Worm (Caenorhabditis elegans) whole organism, L4 larva: ENCODE data around the gene C48B4.12.

Experiments
- F26F4.8 ChIP-seq: fragments of 200-800 bp; sonication (Bioruptor generic); conservative IDR thresholded peaks from 2 replicates; pipeline ENCODE4 v1.3.6; 2022; ENCODE audit warnings: missing genetic modification characterization, missing compliant biosample characterization
- F37D6.2 ChIP-seq: sonication (generic microtip); optimal IDR thresholded peaks from 2 replicates; lab custom pipeline; 2016; ENCODE audit warnings: mild to moderate bottlenecking, missing genetic modification characterization, missing compliant biosample characterization
- F49E8.2 ChIP-seq: sonication (generic microtip); optimal IDR thresholded peaks from 2 replicates; lab custom pipeline; 2016; ENCODE audit warnings: missing compliant biosample characterization, mild to moderate bottlenecking, missing genetic modification characterization, borderline replicate concordance
- R02D3.7 ChIP-seq: fragments of 150-350 bp; sonication (generic microtip); optimal IDR thresholded peaks from 3 replicates; lab custom pipeline; 2014; ENCODE audit warnings: missing biosample characterization, missing genetic modification characterization
- T26A8.4 ChIP-seq: fragments of 200-800 bp; sonication (Bioruptor generic); IDR thresholded peaks from 2 replicates; pipeline ENCODE4 v1.3.6; 2022; ENCODE audit warnings: missing genetic modification characterization, missing compliant biosample characterization
- Y48G9A.11 ChIP-seq: fragments of 200-800 bp; sonication (Bioruptor generic); IDR thresholded peaks from 2 replicates; pipeline ENCODE4 v1.3.6; 2022; ENCODE audit warnings: missing genetic modification reagents, missing genetic modification characterization, missing compliant biosample characterization
- Y5F2A.4 ChIP-seq: fragments of 200-800 bp; sonication (Bioruptor generic); optimal IDR thresholded peaks from 2 replicates; lab custom pipeline; 2018; ENCODE audit warnings: mild to moderate bottlenecking, missing genetic modification characterization, missing compliant biosample characterization
- Y75B8A.6 ChIP-seq: fragments of 200-800 bp; sonication (Bioruptor generic); IDR thresholded peaks from 2 replicates; pipeline ENCODE4 v1.3.6; 2022; ENCODE audit warnings: missing genetic modification reagents, missing genetic modification characterization, missing compliant biosample characterization
- ZK337.2 ChIP-seq: fragments of 200-800 bp; sonication (Bioruptor generic); IDR thresholded peaks from 2 replicates; pipeline ENCODE4 v1.3.6; 2022; ENCODE audit warnings: missing genetic modification reagents, missing genetic modification characterization, missing compliant biosample characterization
- ZK546.5 ChIP-seq, 2 experiments: sonication (generic microtip); optimal IDR thresholded peaks; 2 replicates each; lab custom pipeline; 2017; ENCODE audit warnings: missing biosample characterization in 2 of 2, missing genetic modification characterization in 2 of 2
- aha-1 ChIP-seq: fragments of 150-350 bp; peaks from one replicate; lab custom pipeline; 2014; ENCODE audit warnings: missing biosample characterization, missing genetic modification characterization
- aly-2 ChIP-seq: sonication (generic microtip); optimal IDR thresholded peaks from 2 replicates; lab custom pipeline; 2018; ENCODE audit warnings: missing biosample characterization, missing genetic modification characterization
- ceh-62 ChIP-seq: sonication (generic microtip); optimal IDR thresholded peaks from 2 replicates; lab custom pipeline; 2017; ENCODE audit warnings: missing biosample characterization, missing genetic modification characterization
- ceh-82 ChIP-seq: sonication (generic microtip); optimal IDR thresholded peaks from 2 replicates; lab custom pipeline; 2017; ENCODE audit warnings: missing biosample characterization, missing genetic modification characterization
- cey-2 ChIP-seq: sonication (generic microtip); optimal IDR thresholded peaks from 3 replicates; lab custom pipeline; 2017; ENCODE audit warnings: missing genetic modification characterization, mild to moderate bottlenecking, missing compliant biosample characterization, antibody characterized with exemption, borderline replicate concordance; ENCODE audit not compliant: insufficient read depth
- daf-8 ChIP-seq: fragments of 200-800 bp; sonication (Bioruptor generic); IDR thresholded peaks from 2 replicates; pipeline ENCODE4 v1.3.6; 2022; ENCODE audit warnings: missing genetic modification characterization, missing compliant biosample characterization
- dmd-8 ChIP-seq: fragments of 200-800 bp; sonication (Bioruptor generic); IDR thresholded peaks from 2 replicates; pipeline ENCODE4 v1.3.6; 2022; ENCODE audit warnings: missing genetic modification characterization, missing compliant biosample characterization
- dmd-9 ChIP-seq: fragments of 200-800 bp; sonication (Bioruptor generic); IDR thresholded peaks from 2 replicates; pipeline ENCODE4 v1.3.6; 2022; ENCODE audit warnings: missing genetic modification reagents, missing genetic modification characterization, missing compliant biosample characterization
- dpl-1 ChIP-seq: fragments of 150-350 bp; optimal IDR thresholded peaks from 2 replicates; lab custom pipeline; 2014; ENCODE audit warnings: missing biosample characterization, missing genetic modification reagents, missing genetic modification characterization
- duxl-1 ChIP-seq: sonication (generic microtip); optimal IDR thresholded peaks from 2 replicates; lab custom pipeline; 2016; ENCODE audit warnings: mild to moderate bottlenecking, missing genetic modification characterization, moderate library complexity, missing compliant biosample characterization; ENCODE audit not compliant: poor library complexity
- egl-27 ChIP-seq: sonication (generic microtip); optimal IDR thresholded peaks from 3 replicates; lab custom pipeline; 2017; ENCODE audit warnings: missing biosample characterization, missing genetic modification reagents, missing genetic modification characterization
- fos-1 ChIP-seq: fragments of 150-350 bp; optimal IDR thresholded peaks from 2 replicates; lab custom pipeline; 2014; ENCODE audit warnings: missing biosample characterization, missing genetic modification characterization
- hlh-11 ChIP-seq: fragments of 200-800 bp; sonication (Bioruptor generic); optimal IDR thresholded peaks from 2 replicates; lab custom pipeline; 2018; ENCODE audit warnings: mild to moderate bottlenecking, missing genetic modification characterization, missing compliant biosample characterization
- hlh-30 ChIP-seq: sonication (generic microtip); optimal IDR thresholded peaks from 2 replicates; lab custom pipeline; 2017; ENCODE audit warnings: antibody characterized with exemption, mild to moderate bottlenecking, missing genetic modification characterization, missing compliant biosample characterization; ENCODE audit not compliant: insufficient read depth
- lim-7 ChIP-seq: fragments of 200-800 bp; sonication (Bioruptor generic); IDR thresholded peaks from 2 replicates; pipeline ENCODE4 v1.3.6; 2022; ENCODE audit warnings: missing genetic modification characterization, missing compliant biosample characterization
- lin-1 ChIP-seq: fragments of 200-800 bp; sonication (Bioruptor generic); IDR thresholded peaks from 2 replicates; pipeline ENCODE4 v1.3.6; 2022; ENCODE audit warnings: missing genetic modification reagents, missing genetic modification characterization, missing compliant biosample characterization
- lin-29 ChIP-seq: fragments of 200-800 bp; sonication (Bioruptor generic); IDR thresholded peaks from 2 replicates; pipeline ENCODE4 v1.3.6; 2022; ENCODE audit warnings: missing genetic modification reagents, missing genetic modification characterization, missing compliant biosample characterization
- lin-38 ChIP-seq: fragments of 200-800 bp; sonication (Bioruptor generic); IDR thresholded peaks from 2 replicates; pipeline ENCODE4 v1.3.6; 2022; ENCODE audit warnings: missing genetic modification reagents, missing genetic modification characterization, missing compliant biosample characterization
- lsy-2 ChIP-seq, 2 experiments: fragments of 150-350 bp in 1 of 2; sonication (generic microtip) in 1 of 2; optimal IDR thresholded peaks; 2 replicates each; lab custom pipeline; 2014 to 2017; ENCODE audit warnings: missing biosample characterization in 2 of 2, missing genetic modification characterization in 2 of 2
- madf-5 ChIP-seq, 2 experiments: fragments of 200-800 bp; sonication (Bioruptor generic); IDR thresholded peaks; 2 replicates each; pipeline ENCODE4 v1.3.6; 2022; ENCODE audit warnings: missing compliant biosample characterization in 2 of 2, missing genetic modification characterization in 2 of 2
- mes-2 ChIP-seq: sonication (generic microtip); optimal IDR thresholded peaks from 2 replicates; lab custom pipeline; 2016; ENCODE audit warnings: missing genotype, mild to moderate bottlenecking, missing genetic modification characterization, missing compliant biosample characterization; ENCODE audit not compliant: poor library complexity, severe bottlenecking
- mxl-3 ChIP-seq: fragments of 200-800 bp; sonication (Bioruptor generic); optimal IDR thresholded peaks from 2 replicates; lab custom pipeline; 2018; ENCODE audit warnings: mild to moderate bottlenecking, missing genetic modification characterization, missing compliant biosample characterization
- nhr-10 ChIP-seq: fragments of 150-350 bp; optimal IDR thresholded peaks from 2 replicates; lab custom pipeline; 2014; ENCODE audit warnings: missing biosample characterization, missing genetic modification characterization
- nhr-111 ChIP-seq: fragments of 200-800 bp; sonication (Bioruptor generic); optimal IDR thresholded peaks from 2 replicates; lab custom pipeline; 2018; ENCODE audit warnings: mild to moderate bottlenecking, missing genetic modification characterization, missing compliant biosample characterization
- nhr-25 ChIP-seq: sonication (generic microtip); optimal IDR thresholded peaks from 2 replicates; lab custom pipeline; 2017; ENCODE audit warnings: missing genetic modification characterization, mild to moderate bottlenecking, missing compliant biosample characterization, antibody characterized with exemption, moderate library complexity, borderline replicate concordance; ENCODE audit not compliant: insufficient read depth
- nhr-76 ChIP-seq: fragments of 150-350 bp; optimal IDR thresholded peaks from 2 replicates; lab custom pipeline; 2014; ENCODE audit warnings: missing biosample characterization, missing genetic modification characterization
- pha-4 ChIP-seq, 2 experiments: fragments of 150-350 bp in 1 of 2; fragments of 200-800 bp in 1 of 2; sonication (Bioruptor generic) in 1 of 2; IDR thresholded peaks in 1 of 2; optimal IDR thresholded peaks in 1 of 2; 2 replicates each; pipeline versions ENCODE4 v1.3.6 to Lab custom; 2014 to 2022; ENCODE audit warnings: missing genetic modification characterization in 2 of 2, missing genetic modification reagents in 2 of 2, missing biosample characterization in 1 of 2, missing compliant biosample characterization in 1 of 2
- pqm-1 ChIP-seq: sonication (generic microtip); optimal IDR thresholded peaks from 2 replicates; lab custom pipeline; 2017; ENCODE audit warnings: missing biosample characterization, missing genetic modification characterization
- saeg-2 ChIP-seq: fragments of 200-800 bp; sonication (Bioruptor generic); IDR thresholded peaks from 2 replicates; pipeline ENCODE4 v1.3.6; 2022; ENCODE audit warnings: missing genetic modification reagents, missing genetic modification characterization, missing compliant biosample characterization
- sdz-12 ChIP-seq: fragments of 200-800 bp; sonication (Bioruptor generic); optimal IDR thresholded peaks from 2 replicates; lab custom pipeline; 2018; ENCODE audit warnings: mild to moderate bottlenecking, missing genetic modification characterization, missing compliant biosample characterization
- snpc-1.2 ChIP-seq: fragments of 200-800 bp; sonication (Bioruptor generic); IDR thresholded peaks from 2 replicates; pipeline ENCODE4 v1.3.6; 2022; ENCODE audit warnings: missing genetic modification reagents, missing genetic modification characterization, missing compliant biosample characterization
- snpc-4 ChIP-seq: fragments of 150-350 bp; optimal IDR thresholded peaks from 2 replicates; lab custom pipeline; 2014; ENCODE audit warnings: missing biosample characterization, missing genetic modification characterization
- spr-3 ChIP-seq: fragments of 200-800 bp; sonication (Bioruptor generic); optimal IDR thresholded peaks from 2 replicates; lab custom pipeline; 2018; ENCODE audit warnings: mild to moderate bottlenecking, missing genetic modification characterization, missing compliant biosample characterization
- tra-1 ChIP-seq: fragments of 200-800 bp; sonication (Bioruptor generic); IDR thresholded peaks from 2 replicates; pipeline ENCODE4 v1.3.6; 2022; ENCODE audit warnings: missing genetic modification reagents, missing genetic modification characterization, missing compliant biosample characterization
- unc-130 ChIP-seq: sonication (generic microtip); optimal IDR thresholded peaks from 2 replicates; lab custom pipeline; 2016; ENCODE audit warnings: missing genetic modification reagents, missing genetic modification characterization, missing compliant biosample characterization
- unc-39 ChIP-seq: sonication (generic microtip); optimal IDR thresholded peaks from 2 replicates; lab custom pipeline; 2017; ENCODE audit warnings: missing biosample characterization, missing genetic modification characterization
- unc-62 ChIP-seq, 3 experiments: fragments of 150-350 bp in 1 of 3; sonication (generic microtip); optimal IDR thresholded peaks in 2 of 3; peaks in 1 of 3; 1 replicate in 1 of 3; 2 replicates in 2 of 3; lab custom pipeline; 2014 to 2017; ENCODE audit warnings: missing biosample characterization in 3 of 3, missing genetic modification characterization in 3 of 3, missing genetic modification reagents in 3 of 3, missing genotype in 1 of 3
- zip-2 ChIP-seq: fragments of 150-350 bp; optimal IDR thresholded peaks from 2 replicates; lab custom pipeline; 2014; ENCODE audit warnings: missing biosample characterization, missing genetic modification characterization
- ztf-11 ChIP-seq: fragments of 150-350 bp; optimal IDR thresholded peaks from 2 replicates; lab custom pipeline; 2014; ENCODE audit warnings: missing biosample characterization, missing genetic modification characterization

Gene C48B4.12

ce11 chrIII:9614211-9614610, 17.1 kb downstream of the C48B4.12 start, which contains the start of the genes pri-1 and F58A4.6:
pri-1 (minus strand) TSS chrIII:9614281.
F58A4.6 (plus strand) TSS chrIII:9614482.
- peak; percentile 53 for TF ChIP-seq mes-2
- no peak for TF ChIP-seq daf-8 (GFP tag; lab: Robert Waterston, UW)
- no peak for TF ChIP-seq dmd-9
- no peak for TF ChIP-seq zip-2 (tag; lab: Kevin White, UChicago)
- no peak for TF ChIP-seq ZK546.5 (tag; optimal IDR thresholded peaks at IDR 0.05; lab: Kevin White, UChicago)
- TF ChIP-seq duxl-1, result no peak
- peak; percentile 20 for TF ChIP-seq aha-1 (tag; lab: Kevin White, UChicago)
- no peak for TF ChIP-seq cey-2
- TF ChIP-seq tra-1, result no peak
- no peak for TF ChIP-seq nhr-76 (tag; lab: Kevin White, UChicago)
- no peak for TF ChIP-seq spr-3 (GFP tag; lab: Kevin White, UChicago)
- TF ChIP-seq lin-38 (GFP tag; lab: Robert Waterston, UW), result peak; percentile 92
- TF ChIP-seq R02D3.7 (tag; lab: Kevin White, UChicago), result no peak
- TF ChIP-seq lin-29, result no peak
- peak; percentile 24 for TF ChIP-seq hlh-30 (tag; lab: Kevin White, UChicago)
- no peak for TF ChIP-seq ztf-11
- TF ChIP-seq aly-2 (tag; lab: Kevin White, UChicago), result no peak
- no peak for TF ChIP-seq ZK337.2
- TF ChIP-seq madf-5 (GFP tag; IDR thresholded peaks at IDR 0.05; lab: Robert Waterston, UW), result no peak
- peak; percentile 83 for TF ChIP-seq dpl-1
- no peak for TF ChIP-seq lin-1 (GFP tag; lab: Robert Waterston, UW)
- TF ChIP-seq fos-1 (tag; lab: Kevin White, UChicago), result no peak
- TF ChIP-seq sdz-12 (GFP tag; lab: Kevin White, UChicago), result no peak
- no peak for TF ChIP-seq dmd-8 (GFP tag; lab: Robert Waterston, UW)
- TF ChIP-seq unc-62 (GFP tag; optimal IDR thresholded peaks at IDR 0.05 in 1 of 2; lab: Kevin White, UChicago), result no peak
- no peak for TF ChIP-seq unc-62 (tag; optimal IDR thresholded peaks at IDR 0.05; lab: Kevin White, UChicago)
- no peak for TF ChIP-seq saeg-2
- no peak for TF ChIP-seq hlh-11
- TF ChIP-seq nhr-25 (tag; lab: Kevin White, UChicago), result no peak
- TF ChIP-seq F37D6.2, result no peak
- no peak for TF ChIP-seq nhr-10 (tag; lab: Kevin White, UChicago)

DNA sequence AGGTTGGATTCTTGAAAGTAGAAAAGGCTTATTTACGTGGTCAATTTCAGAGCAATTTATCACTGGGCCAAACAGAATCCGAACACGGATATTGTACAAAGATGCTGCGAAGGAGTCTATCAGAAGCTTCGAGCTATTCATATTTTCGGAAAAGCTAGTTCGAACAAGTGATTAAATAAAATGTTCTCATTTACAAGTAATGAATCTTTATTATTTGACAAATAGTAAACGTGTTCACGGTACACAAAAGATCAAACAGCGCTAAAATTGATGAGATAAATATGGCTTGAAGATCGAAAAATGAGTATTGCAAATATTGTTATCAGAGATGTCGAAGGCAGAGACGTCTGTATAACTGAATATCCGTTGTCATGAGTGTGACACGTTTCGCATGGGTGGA, 18.0 kb downstream of the C48B4.12 start:
- TF ChIP-seq aha-1 (tag; lab: Kevin White, UChicago), result peak; percentile 16
- TF ChIP-seq T26A8.4 (GFP tag; lab: Robert Waterston, UW), result no peak
- TF ChIP-seq mes-2, result no peak
- no peak for TF ChIP-seq tra-1
- TF ChIP-seq lin-38 (GFP tag; lab: Robert Waterston, UW), result peak; percentile 76
- no peak for TF ChIP-seq nhr-10 (tag; lab: Kevin White, UChicago)
- no peak for TF ChIP-seq hlh-30 (tag; lab: Kevin White, UChicago)
- no peak for TF ChIP-seq mxl-3 (GFP tag; lab: Kevin White, UChicago)
- TF ChIP-seq dpl-1, result no peak
- TF ChIP-seq snpc-4 (tag; lab: Kevin White, UChicago), result no peak
- TF ChIP-seq F49E8.2 (tag; lab: Kevin White, UChicago), result peak; percentile 10
- TF ChIP-seq ceh-62, result no peak
- no peak for TF ChIP-seq ZK337.2
- TF ChIP-seq F26F4.8 (GFP tag; lab: Robert Waterston, UW), result no peak
- TF ChIP-seq unc-130 (GFP tag; lab: Kevin White, UChicago), result peak; percentile 60
- TF ChIP-seq pqm-1, result no peak
- no peak for TF ChIP-seq Y48G9A.11
- no peak for TF ChIP-seq cey-2
- TF ChIP-seq Y5F2A.4 (GFP tag; lab: Kevin White, UChicago), result no peak
- TF ChIP-seq unc-39, result no peak
- TF ChIP-seq pha-4 (GFP tag; IDR thresholded peaks at IDR 0.05; lab: Robert Waterston, UW), result no peak; the same call in 1 of the 2 replicates
- no peak for TF ChIP-seq pha-4 (tag; optimal IDR thresholded peaks at IDR 0.05; lab: Kevin White, UChicago)
- no peak for TF ChIP-seq lsy-2 (tag; optimal IDR thresholded peaks at IDR 0.05; lab: Kevin White, UChicago)
- TF ChIP-seq Y75B8A.6 (GFP tag; lab: Robert Waterston, UW), result no peak
- 0 out of 2 replicates have a peak, but pooled peaks have one; percentile 32 for TF ChIP-seq lim-7 (GFP tag; lab: Robert Waterston, UW)
- TF ChIP-seq nhr-111 (GFP tag; lab: Kevin White, UChicago), result no peak
- TF ChIP-seq snpc-1.2 (GFP tag; lab: Robert Waterston, UW), result peak; percentile 25; the same call in 1 of the 2 replicates
- no peak for TF ChIP-seq spr-3 (GFP tag; lab: Kevin White, UChicago)
- TF ChIP-seq ceh-82, result no peak
- no peak for TF ChIP-seq egl-27
